Fruit fly (Drosophila melanogaster): ENCODE measurements around the gene CG1523.
A peak's percentile ranks its signal among the peaks of the same experiment; 100 is the strongest.

The CG1523 gene

dm6 chr3R:28829328-28829916 is 10.0 kb upstream of the CG1523 start:
- TF ChIP-seq CG33017 (tag; optimal IDR thresholded peaks at IDR 0.05) (peak; percentile 44), kay (GFP tag; ENCODE audit: borderline replicate concordance) (peak; percentile 97), cic (GFP tag; optimal IDR thresholded peaks at IDR 0.05) (peak; percentile 93), CG11617 (GFP tag; optimal IDR thresholded peaks at IDR 0.05) (peak; percentile 53), tj (GFP tag; optimal IDR thresholded peaks at IDR 0.05) (no peak), toe (GFP tag; optimal IDR thresholded peaks at IDR 0.05) (peak; percentile 36), Crg-1 (GFP tag; optimal IDR thresholded peaks at IDR 0.05) (no peak), CG7101 (tag; optimal IDR thresholded peaks at IDR 0.05) (peak; percentile 45), Clk (GFP tag; optimal IDR thresholded peaks at IDR 0.05) (no peak), Mnt (GFP tag; optimal IDR thresholded peaks at IDR 0.05) (peak; percentile 45), CG12768 (GFP tag; optimal IDR thresholded peaks at IDR 0.05) (peak; percentile 40), CG5204 (GFP tag; optimal IDR thresholded peaks at IDR 0.05) (no peak), cnc (optimal IDR thresholded peaks at IDR 0.05) (no peak), ovo (GFP tag; optimal IDR thresholded peaks at IDR 0.05) (peak; percentile 21), bab1 (GFP tag; optimal IDR thresholded peaks at IDR 0.05) (no peak), CG1620 (GFP tag; optimal IDR thresholded peaks at IDR 0.05) (no peak)

- TF ChIP-seq CG11617 (GFP tag; optimal IDR thresholded peaks at IDR 0.05) (no peak), CG7101 (tag; optimal IDR thresholded peaks at IDR 0.05) (no peak), CG14711 (tag; optimal IDR thresholded peaks at IDR 0.05) (no peak), cnc (optimal IDR thresholded peaks at IDR 0.05) (no peak), toe (GFP tag; optimal IDR thresholded peaks at IDR 0.05) (no peak)
These were observed 7.8 kb upstream of the CG1523 start for dm6 chr3R:28827222-28827621.

- TF ChIP-seq ovo (GFP tag; optimal IDR thresholded peaks at IDR 0.05) = no peak
- peak; percentile 6 for TF ChIP-seq tj (GFP tag; optimal IDR thresholded peaks at IDR 0.05)
- peak; percentile 1 for TF ChIP-seq CG14711 (tag; optimal IDR thresholded peaks at IDR 0.05)
- no peak for TF ChIP-seq pad (GFP tag; optimal IDR thresholded peaks at IDR 0.05)
- peak; percentile 8 for TF ChIP-seq CG7101 (tag; optimal IDR thresholded peaks at IDR 0.05)
- TF ChIP-seq Mnt (GFP tag; optimal IDR thresholded peaks at IDR 0.05) = peak; percentile 71
- peak; percentile 31 for TF ChIP-seq bab1 (GFP tag; optimal IDR thresholded peaks at IDR 0.05)
- TF ChIP-seq kay (GFP tag; ENCODE audit: borderline replicate concordance) = no peak
- no peak for TF ChIP-seq CG12768 (GFP tag; optimal IDR thresholded peaks at IDR 0.05)
These were observed 7.6 kb downstream of the CG1523 start, which contains the start of gene Prp39 for dm6 chr3R:28811677-28812465. Gene Prp39, plus strand, starts transcription at chr3R:28812102.

- peak; percentile 31 for TF ChIP-seq ovo (GFP tag; optimal IDR thresholded peaks at IDR 0.05)
- TF ChIP-seq pad (GFP tag; optimal IDR thresholded peaks at IDR 0.05) = peak; percentile 25
- no peak for TF ChIP-seq Crg-1 (GFP tag; optimal IDR thresholded peaks at IDR 0.05)
- no peak for TF ChIP-seq toe (GFP tag; optimal IDR thresholded peaks at IDR 0.05)
- TF ChIP-seq tj (GFP tag; optimal IDR thresholded peaks at IDR 0.05) = no peak
- peak; percentile 36 for TF ChIP-seq bab1 (GFP tag; optimal IDR thresholded peaks at IDR 0.05)
- peak; percentile 32 for TF ChIP-seq CG7101 (tag; optimal IDR thresholded peaks at IDR 0.05)
- TF ChIP-seq kay (GFP tag; ENCODE audit: borderline replicate concordance) = no peak
- no peak for TF ChIP-seq CG12768 (GFP tag; optimal IDR thresholded peaks at IDR 0.05)
- TF ChIP-seq CG14711 (tag; optimal IDR thresholded peaks at IDR 0.05) = no peak
- peak; percentile 31 for TF ChIP-seq Hr96 (GFP tag; optimal IDR thresholded peaks at IDR 0.05)
- no peak for TF ChIP-seq Clk (GFP tag; optimal IDR thresholded peaks at IDR 0.05)
- TF ChIP-seq CG5204 (GFP tag; optimal IDR thresholded peaks at IDR 0.05) = peak; percentile 13
- TF ChIP-seq cnc (optimal IDR thresholded peaks at IDR 0.05) = no peak
- no peak for TF ChIP-seq CG33017 (tag; optimal IDR thresholded peaks at IDR 0.05)
- TF ChIP-seq CG7045 (GFP tag; optimal IDR thresholded peaks at IDR 0.05) = no peak
- no peak for TF ChIP-seq CG11617 (GFP tag; optimal IDR thresholded peaks at IDR 0.05)
- TF ChIP-seq Mnt (GFP tag; optimal IDR thresholded peaks at IDR 0.05) = peak; percentile 27
- peak; percentile 15 for TF ChIP-seq CG1620 (GFP tag; optimal IDR thresholded peaks at IDR 0.05)
- TF ChIP-seq cic (GFP tag; optimal IDR thresholded peaks at IDR 0.05) = no peak
These were observed 8.4 kb downstream of the CG1523 start, which contains the start of gene wdn for dm6 chr3R:28810942-28811676. Gene wdn, minus strand, starts transcription at chr3R:28811337.

- TF ChIP-seq CG33017 (tag; optimal IDR thresholded peaks at IDR 0.05) = no peak
- TF ChIP-seq Clk (GFP tag; optimal IDR thresholded peaks at IDR 0.05) = no peak
- no peak for TF ChIP-seq ovo (GFP tag; optimal IDR thresholded peaks at IDR 0.05)
- TF ChIP-seq CG12768 (GFP tag; optimal IDR thresholded peaks at IDR 0.05) = no peak
- TF ChIP-seq CG14711 (tag; optimal IDR thresholded peaks at IDR 0.05) = no peak
- no peak for TF ChIP-seq CG7101 (tag; optimal IDR thresholded peaks at IDR 0.05)
- no peak for TF ChIP-seq CG7045 (GFP tag; optimal IDR thresholded peaks at IDR 0.05)
- no peak for TF ChIP-seq cnc (optimal IDR thresholded peaks at IDR 0.05)
- TF ChIP-seq toe (GFP tag; optimal IDR thresholded peaks at IDR 0.05) = no peak
- no peak for TF ChIP-seq Hr96 (GFP tag; optimal IDR thresholded peaks at IDR 0.05)
- no peak for TF ChIP-seq pad (GFP tag; optimal IDR thresholded peaks at IDR 0.05)
These were observed 13.1 kb downstream of the CG1523 start, which contains the start of gene CheB98a for dm6 chr3R:28806402-28806801. Gene CheB98a, plus strand, starts transcription at chr3R:28806702.
